Worm (Caenorhabditis elegans) whole organism, L4 larva: ENCODE results near the gene lgg-2.

Experiments used
- F37D6.2 ChIP-seq: sonication (generic microtip); optimal IDR thresholded peaks from 2 replicates; lab custom pipeline; 2016; ENCODE audit warnings: mild to moderate bottlenecking, missing genetic modification characterization, missing compliant biosample characterization
- T26A8.4 ChIP-seq: fragments of 200-800 bp; sonication (Bioruptor generic); IDR thresholded peaks from 2 replicates; pipeline ENCODE4 v1.3.6; 2022; ENCODE audit warnings: missing genetic modification characterization, missing compliant biosample characterization
- Y75B8A.6 ChIP-seq: fragments of 200-800 bp; sonication (Bioruptor generic); IDR thresholded peaks from 2 replicates; pipeline ENCODE4 v1.3.6; 2022; ENCODE audit warnings: missing genetic modification reagents, missing genetic modification characterization, missing compliant biosample characterization
- ama-1 ChIP-seq: fragments of 150-350 bp; optimal IDR thresholded peaks from 2 replicates; lab custom pipeline; 2014; ENCODE audit warnings: inconsistent platforms, mixed read lengths
- ceh-20 ChIP-seq: fragments of 200-800 bp; sonication (Bioruptor generic); IDR thresholded peaks from 2 replicates; pipeline ENCODE4 v1.3.6; 2022; ENCODE audit warnings: missing genetic modification reagents, missing genetic modification characterization, missing compliant biosample characterization
- ceh-28 ChIP-seq: fragments of 150-350 bp; optimal IDR thresholded peaks from 2 replicates; lab custom pipeline; 2014; ENCODE audit warnings: missing biosample characterization, missing genetic modification reagents, missing genetic modification characterization
- ceh-82 ChIP-seq: sonication (generic microtip); optimal IDR thresholded peaks from 2 replicates; lab custom pipeline; 2017; ENCODE audit warnings: missing biosample characterization, missing genetic modification characterization
- ces-1 ChIP-seq: fragments of 150-350 bp; sonication (generic microtip); optimal IDR thresholded peaks from 4 replicates; lab custom pipeline; 2014; ENCODE audit warnings: missing biosample characterization, missing genetic modification reagents, missing genetic modification characterization
- cey-2 ChIP-seq: sonication (generic microtip); optimal IDR thresholded peaks from 3 replicates; lab custom pipeline; 2017; ENCODE audit warnings: missing genetic modification characterization, mild to moderate bottlenecking, missing compliant biosample characterization, antibody characterized with exemption, borderline replicate concordance; ENCODE audit not compliant: insufficient read depth
- ctbp-1 ChIP-seq: fragments of 200-800 bp; sonication (Bioruptor generic); IDR thresholded peaks from 2 replicates; pipeline ENCODE4 v1.3.6; 2022; ENCODE audit warnings: missing genetic modification reagents, missing genetic modification characterization, missing compliant biosample characterization
- daf-12 ChIP-seq: fragments of 150-350 bp; optimal IDR thresholded peaks from 2 replicates; lab custom pipeline; 2014; ENCODE audit warnings: missing biosample characterization, missing genetic modification reagents, missing genetic modification characterization
- daf-16 ChIP-seq, 3 experiments: sonication (generic microtip); optimal IDR thresholded peaks; 2 replicates each; lab custom pipeline; 2016 to 2017; ENCODE audit warnings: missing genetic modification characterization in 3 of 3, missing genetic modification reagents in 3 of 3, mild to moderate bottlenecking in 2 of 3, missing compliant biosample characterization in 2 of 3, missing biosample characterization in 1 of 3, moderate library complexity in 1 of 3
- daf-19 ChIP-seq: fragments of 200-800 bp; sonication (Bioruptor generic); conservative IDR thresholded peaks from 2 replicates; pipeline ENCODE4 v1.3.6; 2022; ENCODE audit warnings: missing genetic modification characterization, missing compliant biosample characterization
- dmd-6 ChIP-seq: fragments of 200-800 bp; sonication (Bioruptor generic); IDR thresholded peaks from 2 replicates; pipeline ENCODE4 v1.3.6; 2022; ENCODE audit warnings: missing genetic modification reagents, missing genetic modification characterization, missing compliant biosample characterization
- dpl-1 ChIP-seq: fragments of 150-350 bp; optimal IDR thresholded peaks from 2 replicates; lab custom pipeline; 2014; ENCODE audit warnings: missing biosample characterization, missing genetic modification reagents, missing genetic modification characterization
- dve-1 ChIP-seq: sonication (generic microtip); optimal IDR thresholded peaks from 2 replicates; lab custom pipeline; 2017; ENCODE audit warnings: antibody characterized with exemption, mild to moderate bottlenecking, missing genetic modification characterization, missing compliant biosample characterization; ENCODE audit not compliant: insufficient read depth
- fkh-10 ChIP-seq: fragments of 150-350 bp; optimal IDR thresholded peaks from 2 replicates; lab custom pipeline; 2014; ENCODE audit warnings: missing biosample characterization, missing genetic modification reagents, missing genetic modification characterization
- gei-8 ChIP-seq: fragments of 200-800 bp; sonication (Bioruptor generic); optimal IDR thresholded peaks from 2 replicates; lab custom pipeline; 2018; ENCODE audit warnings: mild to moderate bottlenecking, missing genetic modification characterization, missing compliant biosample characterization
- hif-1 ChIP-seq, 2 experiments: sonication (generic microtip); optimal IDR thresholded peaks; 2 replicates each; lab custom pipeline; 2016 to 2017; ENCODE audit warnings: missing compliant biosample characterization in 2 of 2, missing genetic modification characterization in 2 of 2, missing genetic modification reagents in 2 of 2, missing genotype in 2 of 2, mild to moderate bottlenecking in 1 of 2
- hlh-11 ChIP-seq: fragments of 200-800 bp; sonication (Bioruptor generic); optimal IDR thresholded peaks from 2 replicates; lab custom pipeline; 2018; ENCODE audit warnings: mild to moderate bottlenecking, missing genetic modification characterization, missing compliant biosample characterization
- hlh-30 ChIP-seq: sonication (generic microtip); optimal IDR thresholded peaks from 2 replicates; lab custom pipeline; 2017; ENCODE audit warnings: antibody characterized with exemption, mild to moderate bottlenecking, missing genetic modification characterization, missing compliant biosample characterization; ENCODE audit not compliant: insufficient read depth
- hmg-1.1 ChIP-seq: fragments of 200-800 bp; sonication (Bioruptor generic); IDR thresholded peaks from 2 replicates; pipeline ENCODE4 v1.3.6; 2022; ENCODE audit warnings: missing genetic modification reagents, missing genetic modification characterization, missing compliant biosample characterization
- lin-1 ChIP-seq: fragments of 200-800 bp; sonication (Bioruptor generic); IDR thresholded peaks from 2 replicates; pipeline ENCODE4 v1.3.6; 2022; ENCODE audit warnings: missing genetic modification reagents, missing genetic modification characterization, missing compliant biosample characterization
- lin-38 ChIP-seq: fragments of 200-800 bp; sonication (Bioruptor generic); IDR thresholded peaks from 2 replicates; pipeline ENCODE4 v1.3.6; 2022; ENCODE audit warnings: missing genetic modification reagents, missing genetic modification characterization, missing compliant biosample characterization
- lsy-2 ChIP-seq, 2 experiments: fragments of 150-350 bp in 1 of 2; sonication (generic microtip) in 1 of 2; optimal IDR thresholded peaks; 2 replicates each; lab custom pipeline; 2014 to 2017; ENCODE audit warnings: missing biosample characterization in 2 of 2, missing genetic modification characterization in 2 of 2
- mdl-1 ChIP-seq, 2 experiments: fragments of 150-350 bp in 1 of 2; sonication (generic microtip) in 1 of 2; optimal IDR thresholded peaks; 2 replicates each; lab custom pipeline; 2014 to 2017; ENCODE audit warnings: missing biosample characterization in 2 of 2, missing genetic modification characterization in 2 of 2
- mdt-29 ChIP-seq: fragments of 200-800 bp; sonication (Bioruptor generic); IDR thresholded peaks from 2 replicates; pipeline ENCODE4 v1.3.6; 2022; ENCODE audit warnings: missing genetic modification reagents, missing genetic modification characterization, missing compliant biosample characterization
- mep-1 ChIP-seq: fragments of 150-350 bp; sonication (generic microtip); optimal IDR thresholded peaks from 3 replicates; lab custom pipeline; 2014; ENCODE audit warnings: missing biosample characterization, missing genetic modification characterization
- mes-2 ChIP-seq: sonication (generic microtip); optimal IDR thresholded peaks from 2 replicates; lab custom pipeline; 2016; ENCODE audit warnings: missing genotype, mild to moderate bottlenecking, missing genetic modification characterization, missing compliant biosample characterization; ENCODE audit not compliant: poor library complexity, severe bottlenecking
- nhr-11 ChIP-seq: fragments of 150-350 bp; optimal IDR thresholded peaks from 2 replicates; lab custom pipeline; 2014; ENCODE audit warnings: missing biosample characterization, missing genetic modification characterization
- nhr-25 ChIP-seq: sonication (generic microtip); optimal IDR thresholded peaks from 2 replicates; lab custom pipeline; 2017; ENCODE audit warnings: missing genetic modification characterization, mild to moderate bottlenecking, missing compliant biosample characterization, antibody characterized with exemption, moderate library complexity, borderline replicate concordance; ENCODE audit not compliant: insufficient read depth
- nhr-28 ChIP-seq: fragments of 150-350 bp; optimal IDR thresholded peaks from 2 replicates; lab custom pipeline; 2014; ENCODE audit warnings: missing biosample characterization, missing genetic modification characterization
- pha-4 ChIP-seq, 2 experiments: fragments of 150-350 bp in 1 of 2; fragments of 200-800 bp in 1 of 2; sonication (Bioruptor generic) in 1 of 2; IDR thresholded peaks in 1 of 2; optimal IDR thresholded peaks in 1 of 2; 2 replicates each; pipeline versions ENCODE4 v1.3.6 to Lab custom; 2014 to 2022; ENCODE audit warnings: missing genetic modification characterization in 2 of 2, missing genetic modification reagents in 2 of 2, missing biosample characterization in 1 of 2, missing compliant biosample characterization in 1 of 2
- rbr-2 ChIP-seq: sonication (generic microtip); optimal IDR thresholded peaks from 2 replicates; lab custom pipeline; 2016; ENCODE audit warnings: missing genotype, missing genetic modification characterization, missing compliant biosample characterization
- tag-97 ChIP-seq: fragments of 200-800 bp; sonication (Bioruptor generic); IDR thresholded peaks from 2 replicates; pipeline ENCODE4 v1.3.6; 2022; ENCODE audit warnings: missing genetic modification characterization, missing compliant biosample characterization
- unc-62 ChIP-seq, 3 experiments: fragments of 150-350 bp in 1 of 3; sonication (generic microtip); optimal IDR thresholded peaks in 2 of 3; peaks in 1 of 3; 1 replicate in 1 of 3; 2 replicates in 2 of 3; lab custom pipeline; 2014 to 2017; ENCODE audit warnings: missing biosample characterization in 3 of 3, missing genetic modification characterization in 3 of 3, missing genetic modification reagents in 3 of 3, missing genotype in 1 of 3
- zag-1 ChIP-seq: fragments of 150-350 bp; optimal IDR thresholded peaks from 2 replicates; lab custom pipeline; 2014; ENCODE audit warnings: missing biosample characterization, missing genetic modification characterization
- zip-2 ChIP-seq: fragments of 150-350 bp; optimal IDR thresholded peaks from 2 replicates; lab custom pipeline; 2014; ENCODE audit warnings: missing biosample characterization, missing genetic modification characterization

lgg-2 gene

ce11 chrIV:10950363-10951214, 14.9 kb upstream of the lgg-2 start:
- TF ChIP-seq rbr-2 (tag; lab: Kevin White, UChicago), result no peak
- TF ChIP-seq unc-62 (GFP tag; optimal IDR thresholded peaks at IDR 0.05 in 1 of 2; lab: Kevin White, UChicago), result peak in 1 of 2 experiments; percentile 92
- TF ChIP-seq unc-62 (tag; optimal IDR thresholded peaks at IDR 0.05; lab: Kevin White, UChicago), result no peak
- peak; percentile 16 for TF ChIP-seq gei-8 (GFP tag; lab: Kevin White, UChicago)

ce11 chrIV:10949510-10949909, 13.8 kb upstream of the lgg-2 start, which contains the start of gene nsph-3.1:
Gene nsph-3.1 (plus strand): TSS chrIV:10949810.
- TF ChIP-seq Y75B8A.6 (no peak), dmd-6 (GFP tag; lab: Robert Waterston, UW) (no peak)

- TF ChIP-seq mdt-29 (no peak), lin-1 (no peak), daf-12 (tag; lab: Kevin White, UChicago) (no peak), zag-1 (no peak), ceh-20 (GFP tag; lab: Robert Waterston, UW) (no peak), fkh-10 (no peak), tag-97 (GFP tag; lab: Robert Waterston, UW) (no peak), nhr-28 (no peak), T26A8.4 (no peak), ama-1 (lab: Kevin White, UChicago) (no peak)
Observed at ce11 chrIV:10948797-10949196, 13.1 kb upstream of the lgg-2 start, which contains the start of gene Y69E1A.1. Gene Y69E1A.1 (minus strand): TSS chrIV:10948897.

- TF ChIP-seq fkh-10, result peak; percentile 95
- no peak for TF ChIP-seq daf-19 (GFP tag; lab: Robert Waterston, UW)
- TF ChIP-seq zip-2 (tag; lab: Kevin White, UChicago), result no peak
- no peak for TF ChIP-seq mdt-29
- peak; percentile 62 for TF ChIP-seq hlh-11
- TF ChIP-seq F37D6.2, result peak; percentile 28
- no peak for TF ChIP-seq nhr-25
- no peak for TF ChIP-seq ceh-82 (tag; lab: Kevin White, UChicago)
- TF ChIP-seq pha-4 (GFP tag; IDR thresholded peaks at IDR 0.05; lab: Robert Waterston, UW), result no peak
- TF ChIP-seq pha-4 (tag; optimal IDR thresholded peaks at IDR 0.05; lab: Kevin White, UChicago), result peak; percentile 88
- TF ChIP-seq dmd-6 (GFP tag; lab: Robert Waterston, UW), result peak; percentile 58
- peak; percentile 92 for TF ChIP-seq ces-1 (GFP tag; lab: Kevin White, UChicago)
- peak; percentile 57 for TF ChIP-seq nhr-11
- peak; percentile 24 for TF ChIP-seq lin-38 (GFP tag; lab: Robert Waterston, UW)
- peak; percentile 68 for TF ChIP-seq mep-1 (tag; lab: Kevin White, UChicago)
- TF ChIP-seq mdl-1 (tag; optimal IDR thresholded peaks at IDR 0.05; lab: Kevin White, UChicago), result peak; percentile 54 to 93
- peak; percentile 14 for TF ChIP-seq nhr-28
- TF ChIP-seq lsy-2 (tag; optimal IDR thresholded peaks at IDR 0.05; lab: Kevin White, UChicago), result peak; percentile 32 to 77
- TF ChIP-seq daf-16 (GFP tag; optimal IDR thresholded peaks at IDR 0.05; lab: Kevin White, UChicago), result peak in 1 of 2 experiments; percentile 26
- peak; percentile 94 for TF ChIP-seq daf-16 (tag; optimal IDR thresholded peaks at IDR 0.05; lab: Kevin White, UChicago)
- TF ChIP-seq ceh-28 (tag; lab: Kevin White, UChicago), result peak; percentile 64
- peak in 1 of 2 experiments; percentile 26 for TF ChIP-seq hif-1 (tag; optimal IDR thresholded peaks at IDR 0.05; lab: Kevin White, UChicago)
- peak; percentile 93 for TF ChIP-seq hlh-30 (tag; lab: Kevin White, UChicago)
- TF ChIP-seq ctbp-1 (GFP tag; lab: Robert Waterston, UW), result peak; percentile 54; the same call in 1 of the 2 replicates
- TF ChIP-seq unc-62 (GFP tag; optimal IDR thresholded peaks at IDR 0.05 in 1 of 2; lab: Kevin White, UChicago), result peak in 1 of 2 experiments; percentile 67
- no peak for TF ChIP-seq unc-62 (tag; optimal IDR thresholded peaks at IDR 0.05; lab: Kevin White, UChicago)
- peak; percentile 53 for TF ChIP-seq dpl-1 (GFP tag; lab: Kevin White, UChicago)
- 0 out of 2 replicates have a peak, but pooled peaks have one; percentile 39 for TF ChIP-seq hmg-1.1
- no peak for TF ChIP-seq cey-2 (tag; lab: Kevin White, UChicago)
- peak; percentile 58 for TF ChIP-seq dve-1 (tag; lab: Kevin White, UChicago)
- peak; percentile 41 for TF ChIP-seq mes-2 (tag; lab: Kevin White, UChicago)
Observed at ce11 chrIV:10936906-10937540, 1.3 kb upstream of the lgg-2 start, which contains the start of gene fic-1. Gene fic-1 (plus strand): TSS chrIV:10937454.
